Fruit fly (Drosophila melanogaster) whole organism, embryonic: Measurements from ENCODE around the gene Acp29AB.

Source experiments
- B-H2 ChIP-seq: fragments of 200-800 bp; sonication (Bioruptor generic); optimal IDR thresholded peaks from 2 replicates; lab custom pipeline; 2018; ENCODE audit warnings: missing biosample characterization, mild to moderate bottlenecking, missing genetic modification characterization
- CG10565 ChIP-seq: fragments of 200-800 bp; sonication (Bioruptor generic); optimal IDR thresholded peaks from 3 replicates; lab custom pipeline; 2016; ENCODE audit warnings: missing biosample characterization, mild to moderate bottlenecking, missing genetic modification characterization
- CG10979 ChIP-seq: fragments of 200-800 bp; sonication (Bioruptor generic); optimal IDR thresholded peaks from 2 replicates; lab custom pipeline; 2018; ENCODE audit warnings: missing biosample characterization, mild to moderate bottlenecking, missing genetic modification characterization, moderate library complexity
- CG11247 ChIP-seq: fragments of 200-800 bp; sonication (Bioruptor generic); IDR thresholded peaks from 2 replicates; pipeline ENCODE4 v1.3.6; 2022; ENCODE audit warnings: missing biosample characterization, missing genetic modification characterization
- CG12299 ChIP-seq: fragments of 200-800 bp; sonication (Bioruptor generic); optimal IDR thresholded peaks from 2 replicates; lab custom pipeline; 2018; ENCODE audit warnings: missing biosample characterization, mild to moderate bottlenecking, missing genetic modification characterization
- CG13424 ChIP-seq: fragments of 200-800 bp; sonication (Bioruptor generic); optimal IDR thresholded peaks from 2 replicates; lab custom pipeline; 2019; ENCODE audit warnings: missing biosample characterization, mild to moderate bottlenecking, missing genetic modification characterization, moderate library complexity
- CG14710 ChIP-seq: fragments of 200-800 bp; sonication (Bioruptor generic); optimal IDR thresholded peaks from 3 replicates; lab custom pipeline; 2019; ENCODE audit warnings: missing biosample characterization, mild to moderate bottlenecking, missing genetic modification characterization, moderate library complexity
- CG14860 ChIP-seq: fragments of 200-800 bp; sonication (Bioruptor generic); IDR thresholded peaks from 3 replicates; pipeline ENCODE4 v1.3.6; 2022; ENCODE audit warnings: missing biosample characterization, missing genetic modification characterization; ENCODE audit not compliant: partially characterized antibody
- CG16779 ChIP-seq: fragments of 200-800 bp; sonication (Bioruptor generic); IDR thresholded peaks from 2 replicates; pipeline ENCODE4 v1.3.6; 2022; ENCODE audit warnings: missing biosample characterization, missing genetic modification characterization
- CG17186 ChIP-seq: fragments of 200-800 bp; sonication (Bioruptor generic); optimal IDR thresholded peaks from 3 replicates; lab custom pipeline; 2017; ENCODE audit warnings: missing biosample characterization, missing genetic modification reagents, missing genetic modification characterization
- CG17328 ChIP-seq: fragments of 200-800 bp; sonication (Bioruptor generic); IDR thresholded peaks from 2 replicates; pipeline ENCODE4 v1.3.6; 2022; ENCODE audit warnings: missing biosample characterization, missing genetic modification characterization
- CG18262 ChIP-seq: fragments of 200-800 bp; optimal IDR thresholded peaks from 3 replicates; lab custom pipeline; 2019; ENCODE audit warnings: missing biosample characterization, mild to moderate bottlenecking, missing genetic modification characterization, moderate library complexity
- CG18619 ChIP-seq: fragments of 200-800 bp; sonication (Bioruptor generic); optimal IDR thresholded peaks from 3 replicates; lab custom pipeline; 2017; ENCODE audit warnings: missing biosample characterization, mild to moderate bottlenecking, missing genetic modification characterization
- CG2199 ChIP-seq: fragments of 200-800 bp; sonication (Bioruptor generic); IDR thresholded peaks from 3 replicates; pipeline ENCODE4 v1.3.6; 2022; ENCODE audit warnings: missing biosample characterization, missing genetic modification characterization
- CG3995 ChIP-seq: fragments of 200-800 bp; sonication (Bioruptor generic); optimal IDR thresholded peaks from 3 replicates; lab custom pipeline; 2016; ENCODE audit warnings: missing biosample characterization, missing genetic modification characterization
- CG4854 ChIP-seq: fragments of 200-800 bp; sonication (Bioruptor generic); optimal IDR thresholded peaks from 2 replicates; lab custom pipeline; 2016; ENCODE audit warnings: missing biosample characterization, missing genetic modification characterization, inconsistent platforms
- CG6254 ChIP-seq: fragments of 200-800 bp; sonication (Bioruptor generic); optimal IDR thresholded peaks from 3 replicates; lab custom pipeline; 2017; ENCODE audit warnings: mild to moderate bottlenecking, missing biosample characterization, missing genetic modification reagents, missing genetic modification characterization
- CG6654 ChIP-seq: fragments of 200-800 bp; sonication (Bioruptor generic); optimal IDR thresholded peaks from 2 replicates; lab custom pipeline; 2017; ENCODE audit warnings: missing biosample characterization, mild to moderate bottlenecking, missing genetic modification characterization
- CG7786 ChIP-seq: fragments of 200-800 bp; sonication (Bioruptor generic); optimal IDR thresholded peaks from 2 replicates; lab custom pipeline; 2016; ENCODE audit warnings: missing biosample characterization, missing genetic modification characterization
- CHES-1-like ChIP-seq: fragments of 200-800 bp; sonication (Bioruptor generic); optimal IDR thresholded peaks from 2 replicates; lab custom pipeline; 2016; ENCODE audit warnings: missing biosample characterization, missing genetic modification characterization
- Doc3 ChIP-seq: fragments of 200-800 bp; sonication (Bioruptor generic); IDR thresholded peaks from 3 replicates; pipeline ENCODE4 v1.3.6; 2022; ENCODE audit warnings: missing biosample characterization, missing genetic modification characterization; ENCODE audit not compliant: partially characterized antibody
- E2f2 ChIP-seq: fragments of 200-800 bp; sonication (Bioruptor generic); IDR thresholded peaks from 2 replicates; pipeline ENCODE4 v1.3.6; 2022; ENCODE audit warnings: missing biosample characterization, missing genetic modification characterization
- Elba2 ChIP-seq: fragments of 200-800 bp; sonication (Bioruptor generic); optimal IDR thresholded peaks from 3 replicates; lab custom pipeline; 2016; ENCODE audit warnings: missing biosample characterization, missing genetic modification characterization
- Hand ChIP-seq: fragments of 200-800 bp; sonication (Bioruptor generic); optimal IDR thresholded peaks from 2 replicates; lab custom pipeline; 2017; ENCODE audit warnings: mild to moderate bottlenecking, missing biosample characterization, missing genetic modification reagents, missing genetic modification characterization
- Hey ChIP-seq: fragments of 200-800 bp; sonication (Bioruptor generic); optimal IDR thresholded peaks from 3 replicates; lab custom pipeline; 2018; ENCODE audit warnings: missing biosample characterization, mild to moderate bottlenecking, missing genetic modification characterization
- Lim3 ChIP-seq: fragments of 200-800 bp; sonication (Bioruptor generic); IDR thresholded peaks from 2 replicates; pipeline ENCODE4 v1.3.6; 2022; ENCODE audit warnings: missing biosample characterization, missing genetic modification characterization
- Ravus ChIP-seq: fragments of 200-800 bp; sonication (Bioruptor generic); IDR thresholded peaks from 2 replicates; pipeline ENCODE4 v1.3.6; 2022; ENCODE audit warnings: missing biosample characterization, missing genetic modification characterization
- Sry-β ChIP-seq: fragments of 200-800 bp; sonication (Bioruptor generic); optimal IDR thresholded peaks from 2 replicates; lab custom pipeline; 2018; ENCODE audit warnings: missing biosample characterization, mild to moderate bottlenecking, missing genetic modification characterization, moderate library complexity
- Ssrp ChIP-seq: fragments of 200-800 bp; sonication (Bioruptor generic); optimal IDR thresholded peaks from 2 replicates; lab custom pipeline; 2018; ENCODE audit warnings: missing biosample characterization, mild to moderate bottlenecking, missing genetic modification characterization, moderate library complexity
- bbx ChIP-seq: fragments of 200-800 bp; sonication (Bioruptor generic); IDR thresholded peaks from 2 replicates; pipeline ENCODE4 v1.3.6; 2022; ENCODE audit warnings: missing biosample characterization, missing genetic modification characterization; ENCODE audit not compliant: partially characterized antibody
- cad ChIP-seq: fragments of >200 bp; optimal IDR thresholded peaks from 2 replicates; lab custom pipeline; 2017; ENCODE audit warnings: missing biosample characterization, missing genetic modification characterization
- cato ChIP-seq: fragments of 200-800 bp; sonication (Bioruptor generic); optimal IDR thresholded peaks from 2 replicates; lab custom pipeline; 2016; ENCODE audit warnings: missing biosample characterization, missing genetic modification characterization, borderline replicate concordance
- croc ChIP-seq: fragments of 200-800 bp; sonication (Bioruptor generic); conservative IDR thresholded peaks from 3 replicates; pipeline ENCODE4 v1.3.6; 2022; ENCODE audit warnings: missing biosample characterization, missing genetic modification characterization
- da ChIP-seq: fragments of 200-800 bp; sonication (Bioruptor generic); optimal IDR thresholded peaks from 2 replicates; lab custom pipeline; 2016; ENCODE audit warnings: missing biosample characterization, missing genetic modification characterization
- dati ChIP-seq: fragments of 200-800 bp; sonication (Bioruptor generic); IDR thresholded peaks from 2 replicates; pipeline ENCODE4 v1.3.6; 2022; ENCODE audit warnings: missing biosample characterization, missing genetic modification characterization
- disco-r ChIP-seq: fragments of 200-800 bp; sonication (Bioruptor generic); optimal IDR thresholded peaks from 2 replicates; lab custom pipeline; 2016; ENCODE audit warnings: missing biosample characterization, missing genetic modification characterization
- dm ChIP-seq: fragments of 200-800 bp; sonication (Bioruptor generic); optimal IDR thresholded peaks from 3 replicates; lab custom pipeline; 2016; ENCODE audit warnings: missing biosample characterization, missing genetic modification characterization
- dysf ChIP-seq: fragments of 200-800 bp; sonication (Bioruptor generic); IDR thresholded peaks from 3 replicates; pipeline ENCODE4 v1.3.6; 2022; ENCODE audit warnings: missing biosample characterization, missing genetic modification characterization
- fd3F ChIP-seq: fragments of 200-800 bp; sonication (Bioruptor generic); optimal IDR thresholded peaks from 2 replicates; lab custom pipeline; 2018; ENCODE audit warnings: missing biosample characterization, mild to moderate bottlenecking, missing genetic modification characterization, moderate library complexity
- fru ChIP-seq: fragments of >200 bp; optimal IDR thresholded peaks from 2 replicates; lab custom pipeline; 2017
- gcm2 ChIP-seq: fragments of 200-800 bp; sonication (Bioruptor generic); optimal IDR thresholded peaks from 2 replicates; lab custom pipeline; 2016; ENCODE audit warnings: missing biosample characterization, missing genetic modification characterization
- gfzf ChIP-seq: fragments of 200-800 bp; sonication (Bioruptor generic); optimal IDR thresholded peaks from 2 replicates; lab custom pipeline; 2016; ENCODE audit warnings: missing biosample characterization, mild to moderate bottlenecking, missing genetic modification characterization, moderate library complexity
- gsb ChIP-seq: fragments of 200-800 bp; sonication (Bioruptor generic); IDR thresholded peaks from 2 replicates; pipeline ENCODE4 v1.3.6; 2022; ENCODE audit warnings: missing biosample characterization, missing genetic modification characterization
- gt ChIP-seq: fragments of 200-800 bp; sonication (Bioruptor generic); IDR thresholded peaks from 2 replicates; pipeline ENCODE4 v1.3.6; 2022; ENCODE audit warnings: missing biosample characterization, missing genetic modification characterization
- her ChIP-seq: fragments of 200-800 bp; sonication (Bioruptor generic); optimal IDR thresholded peaks from 2 replicates; lab custom pipeline; 2016; ENCODE audit warnings: missing biosample characterization, missing genetic modification characterization
- lilli ChIP-seq: fragments of 200-800 bp; sonication (Bioruptor generic); optimal IDR thresholded peaks from 3 replicates; lab custom pipeline; 2016; ENCODE audit warnings: missing biosample characterization, missing genetic modification characterization
- mam ChIP-seq: fragments of 200-800 bp; sonication (Bioruptor generic); optimal IDR thresholded peaks from 3 replicates; lab custom pipeline; 2016; ENCODE audit warnings: missing biosample characterization, missing genetic modification characterization
- nerfin-2 ChIP-seq: fragments of 200-800 bp; sonication (Bioruptor generic); IDR thresholded peaks from 2 replicates; pipeline ENCODE4 v1.3.6; 2022; ENCODE audit warnings: missing biosample characterization, missing genetic modification characterization; ENCODE audit not compliant: partially characterized antibody
- so ChIP-seq: fragments of 200-800 bp; sonication (Bioruptor generic); IDR thresholded peaks from 3 replicates; pipeline ENCODE4 v1.3.6; 2022; ENCODE audit warnings: missing biosample characterization, missing genetic modification characterization
- wek ChIP-seq: fragments of 200-800 bp; sonication (Bioruptor generic); optimal IDR thresholded peaks from 3 replicates; lab custom pipeline; 2018; ENCODE audit warnings: missing biosample characterization, mild to moderate bottlenecking, missing genetic modification characterization, moderate library complexity

The Acp29AB gene

dm6 chr2L:8365701-8366643 lies 27.1 kb downstream of the Acp29AB start, which contains the start of gene Pp2A-29B (continued):
- TF ChIP-seq CG14860 (GFP tag; lab: Robert Waterston, UW), result peak; percentile 100
- TF ChIP-seq gsb, result no peak
- TF ChIP-seq da (GFP tag; lab: Kevin White, UChicago), result no peak
- TF ChIP-seq nerfin-2, result peak; percentile 98
- no peak for TF ChIP-seq dysf (GFP tag; lab: Robert Waterston, UW)
- no peak for TF ChIP-seq croc
- TF ChIP-seq CG3995 (GFP tag; lab: Kevin White, UChicago), result peak; percentile 96
- no peak for TF ChIP-seq her (GFP tag; lab: Kevin White, UChicago)
- no peak for TF ChIP-seq CG2199 (GFP tag; lab: Robert Waterston, UW)
- TF ChIP-seq CG14710, result peak; percentile 83
- no peak for TF ChIP-seq CG10565 (GFP tag; lab: Kevin White, UChicago)
- no peak for TF ChIP-seq cad (GFP tag; lab: Kevin White, UChicago)
- TF ChIP-seq CG18262 (tag; lab: Kevin White, UChicago), result peak; percentile 45
- peak; percentile 52 for TF ChIP-seq gfzf (GFP tag; lab: Kevin White, UChicago)
- peak; percentile 88 for TF ChIP-seq E2f2
- peak; percentile 74 for TF ChIP-seq CG17186 (GFP tag; lab: Kevin White, UChicago)
- no peak for TF ChIP-seq CG16779 (GFP tag; lab: Robert Waterston, UW)
- TF ChIP-seq bbx, result peak; percentile 98
- TF ChIP-seq CHES-1-like (GFP tag; lab: Kevin White, UChicago), result no peak
- no peak for TF ChIP-seq fd3F (GFP tag; lab: Kevin White, UChicago)
- no peak for TF ChIP-seq fru (lab: Kevin White, UChicago)
- no peak for TF ChIP-seq CG12299 (tag; lab: Kevin White, UChicago)
- no peak for TF ChIP-seq CG10979 (tag; lab: Kevin White, UChicago)
- TF ChIP-seq CG18619 (GFP tag; lab: Kevin White, UChicago), result peak; percentile 27
- TF ChIP-seq cato, result no peak
- peak; percentile 99 for TF ChIP-seq Doc3
- TF ChIP-seq B-H2 (GFP tag; lab: Kevin White, UChicago), result peak; percentile 57
- peak; percentile 8 for TF ChIP-seq lilli (GFP tag; lab: Kevin White, UChicago)
- TF ChIP-seq Hand, result peak; percentile 34
- TF ChIP-seq CG6654, result no peak
- no peak for TF ChIP-seq CG13424
- TF ChIP-seq Ssrp (tag; lab: Kevin White, UChicago), result no peak
- no peak for TF ChIP-seq CG17328 (GFP tag; lab: Robert Waterston, UW)
- no peak for TF ChIP-seq CG4854 (GFP tag; lab: Kevin White, UChicago)
- TF ChIP-seq dm (GFP tag; lab: Kevin White, UChicago), result no peak
- peak; percentile 25 for TF ChIP-seq mam
- TF ChIP-seq dati (GFP tag; lab: Robert Waterston, UW), result no peak
- TF ChIP-seq Elba2, result no peak
- no peak for TF ChIP-seq wek (GFP tag; lab: Kevin White, UChicago)
- no peak for TF ChIP-seq gcm2
- TF ChIP-seq Ravus (GFP tag; lab: Robert Waterston, UW), result no peak
- no peak for TF ChIP-seq CG6254
- no peak for TF ChIP-seq Hey (tag; lab: Kevin White, UChicago)
- no peak for TF ChIP-seq gt
- TF ChIP-seq CG7786 (GFP tag; lab: Kevin White, UChicago), result no peak
- no peak for TF ChIP-seq disco-r (GFP tag; lab: Kevin White, UChicago)
- TF ChIP-seq Sry-β (GFP tag; lab: Kevin White, UChicago), result peak; percentile 25
- no peak for TF ChIP-seq so
- no peak for TF ChIP-seq CG11247 (GFP tag; lab: Robert Waterston, UW)
- no peak for TF ChIP-seq Lim3
